Worm (Caenorhabditis elegans): ENCODE data around the gene C02F5.2.

DNA sequence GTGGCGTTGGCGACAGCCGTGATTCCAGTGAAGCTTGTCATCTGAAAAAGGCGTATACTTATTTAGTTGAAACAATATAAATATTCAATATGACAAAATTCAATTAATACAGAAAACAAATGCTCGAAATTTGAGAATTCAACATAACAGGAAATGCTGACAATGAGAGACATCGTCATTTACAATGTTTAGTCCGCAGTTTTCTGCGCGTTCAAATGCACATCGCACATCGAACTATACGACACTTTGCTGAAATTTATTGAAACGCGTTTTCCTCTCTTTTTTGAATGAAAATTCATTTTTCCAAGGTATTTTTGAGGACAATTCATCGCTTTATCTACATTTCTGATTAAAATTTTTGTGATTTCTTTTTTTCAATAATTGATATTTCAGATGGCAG lies 5.4 kb upstream of the C02F5.2 start, which contains the start of the genes pbs-6 and cids-1:
- TF ChIP-seq hmbx-1 (tag; optimal IDR thresholded peaks at IDR 0.05) (no peak), ama-1 (optimal IDR thresholded peaks at IDR 0.05) (no peak), tbx-37 (GFP tag; conservative IDR thresholded peaks at IDR 0.05) (no peak), hmg-4 (GFP tag; optimal IDR thresholded peaks at IDR 0.05) (no peak), B0310.2 (tag; optimal IDR thresholded peaks at IDR 0.05) (no peak), ets-7 (tag; optimal IDR thresholded peaks at IDR 0.05) (no peak), hnd-1 (tag; optimal IDR thresholded peaks at IDR 0.05) (no peak), pes-1 (GFP tag; IDR thresholded peaks at IDR 0.05) (no peak), ceh-13 (GFP tag; optimal IDR thresholded peaks at IDR 0.05) (no peak), scrt-1 (GFP tag; IDR thresholded peaks at IDR 0.05) (no peak), tra-4 (tag; optimal IDR thresholded peaks at IDR 0.05) (no peak)
